Worm (Caenorhabditis elegans): ENCODE data around the gene C31E10.6.

C31E10.6 gene

DNA sequence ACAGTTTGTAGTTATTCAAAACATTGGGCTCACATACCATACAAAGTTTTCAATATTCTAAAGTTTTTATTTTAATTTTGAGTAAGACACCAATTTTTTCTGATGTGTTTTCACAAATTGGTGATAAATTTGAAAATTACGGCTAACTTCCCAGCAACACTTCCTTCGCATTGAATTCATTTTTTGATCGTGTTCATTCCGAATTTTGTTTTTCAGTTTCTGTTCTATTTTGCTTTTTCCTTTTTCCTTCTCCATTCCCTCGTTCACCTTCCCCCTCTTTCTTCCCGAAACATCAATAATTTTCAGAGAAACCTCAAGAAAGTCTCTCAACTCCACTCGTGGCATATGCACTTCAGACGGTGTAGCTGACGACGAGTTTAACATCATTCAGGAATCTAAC lies 47.3 kb upstream of the C31E10.6 start, which contains the start of gene alg-1:
Gene alg-1, plus strand, starts transcription at position 301 of the 400 bp plus-strand sequence.
- no peak for TF ChIP-seq akir-1 (GFP tag; optimal IDR thresholded peaks at IDR 0.05)
- TF ChIP-seq D2030.7 (GFP tag; IDR thresholded peaks at IDR 0.05) = no peak

DNA sequence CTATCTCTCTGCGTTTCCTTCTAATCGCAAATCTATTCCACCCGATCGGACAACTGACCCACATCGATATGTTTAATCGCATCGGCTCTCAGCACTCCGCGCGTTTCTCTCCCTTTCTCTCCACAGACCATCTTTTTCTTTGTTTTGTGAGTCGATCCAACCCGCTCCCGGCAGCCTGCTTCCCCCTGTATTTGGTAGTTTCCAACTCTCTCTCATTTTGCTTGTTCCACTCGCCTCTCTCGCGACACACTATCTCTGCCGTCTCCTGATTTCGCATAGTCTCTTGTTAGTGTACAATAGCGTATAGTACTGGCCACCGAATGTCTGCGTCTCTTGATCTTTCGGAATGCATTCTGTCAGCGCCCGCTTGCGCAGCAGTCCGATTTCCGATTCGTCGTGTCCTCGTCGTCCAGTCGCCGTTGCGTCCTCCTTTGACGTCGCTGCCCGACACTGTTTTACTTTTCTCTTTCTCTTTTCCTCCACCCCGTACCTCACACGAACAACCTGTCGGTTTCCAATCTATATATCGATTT lies 45.5 kb upstream of the C31E10.6 start:
- no peak for TF ChIP-seq mes-4 (tag; optimal IDR thresholded peaks at IDR 0.05)
- TF ChIP-seq lsl-1 (GFP tag; optimal IDR thresholded peaks at IDR 0.05) = no peak
- TF ChIP-seq zim-3 (tag; optimal IDR thresholded peaks at IDR 0.05) = no peak
- peak; percentile 60 for TF ChIP-seq ztf-26 (tag; optimal IDR thresholded peaks at IDR 0.05)
- TF ChIP-seq mcd-1 (GFP tag; IDR thresholded peaks at IDR 0.05) = peak; percentile 29
- TF ChIP-seq gei-17 (GFP tag; optimal IDR thresholded peaks at IDR 0.05) = peak; percentile 5
- TF ChIP-seq ceh-27 (GFP tag; optimal IDR thresholded peaks at IDR 0.05) = peak; percentile 24
- TF ChIP-seq F22D6.2 (tag; optimal IDR thresholded peaks at IDR 0.05) = no peak
- no peak for TF ChIP-seq ama-1 (optimal IDR thresholded peaks at IDR 0.05)
- no peak for TF ChIP-seq ama-1 (GFP tag; optimal IDR thresholded peaks at IDR 0.05)
- TF ChIP-seq cebp-2 (GFP tag; IDR thresholded peaks at IDR 0.05) = no peak
- TF ChIP-seq snpc-4 (GFP tag; optimal IDR thresholded peaks at IDR 0.05) = no peak
- TF ChIP-seq snpc-4 (tag; optimal IDR thresholded peaks at IDR 0.05) = peak in 1 of 4 experiments; percentile 34
- TF ChIP-seq F49E8.2 (tag; optimal IDR thresholded peaks at IDR 0.05; ENCODE audit: insufficient read depth) = no peak
- peak; percentile 7 for TF ChIP-seq unc-62 (GFP tag; optimal IDR thresholded peaks at IDR 0.05)
- TF ChIP-seq F33H1.4 (GFP tag; IDR thresholded peaks at IDR 0.05) = no peak
- peak; percentile 56 for TF ChIP-seq nhr-80 (tag; optimal IDR thresholded peaks at IDR 0.05)
- no peak for TF ChIP-seq efl-1 (GFP tag; optimal IDR thresholded peaks at IDR 0.05)
- 0 out of 2 replicates have a peak, but pooled peaks have one; percentile 46 for TF ChIP-seq dox-1 (GFP tag; IDR thresholded peaks at IDR 0.05)
- no peak for TF ChIP-seq let-526 (GFP tag; IDR thresholded peaks at IDR 0.05)
- TF ChIP-seq K12H6.12 (tag; optimal IDR thresholded peaks at IDR 0.05) = no peak
- peak; percentile 54 for TF ChIP-seq lin-40 (tag; optimal IDR thresholded peaks at IDR 0.05)
- TF ChIP-seq madf-10 (tag; optimal IDR thresholded peaks at IDR 0.05) = peak; percentile 9
- no peak for TF ChIP-seq C06A6.2 (GFP tag; conservative IDR thresholded peaks at IDR 0.05)
- TF ChIP-seq lin-35 (GFP tag; optimal IDR thresholded peaks at IDR 0.05) = no peak
- TF ChIP-seq nfya-2 (GFP tag; IDR thresholded peaks at IDR 0.05) = no peak
- no peak for TF ChIP-seq rec-8 (tag; optimal IDR thresholded peaks at IDR 0.05)
- no peak for TF ChIP-seq Y56A3A.18 (GFP tag; IDR thresholded peaks at IDR 0.05)
- no peak for TF ChIP-seq athp-1 (tag; optimal IDR thresholded peaks at IDR 0.05)
- TF ChIP-seq tbp1 (GFP tag; optimal IDR thresholded peaks at IDR 0.05) = peak; percentile 2
- TF ChIP-seq ztf-6 (GFP tag; IDR thresholded peaks at IDR 0.05) = no peak
- no peak for TF ChIP-seq ceh-58 (GFP tag; IDR thresholded peaks at IDR 0.05)
- no peak for TF ChIP-seq dpff-1 (tag; optimal IDR thresholded peaks at IDR 0.05)
- TF ChIP-seq hlh-26 (GFP tag; conservative IDR thresholded peaks at IDR 0.05) = no peak
- TF ChIP-seq ceh-100 (GFP tag; IDR thresholded peaks at IDR 0.05) = no peak
- TF ChIP-seq hmg-1.2 (GFP tag; IDR thresholded peaks at IDR 0.05) = peak; percentile 89
- TF ChIP-seq nhr-179 (tag; optimal IDR thresholded peaks at IDR 0.05) = no peak
- TF ChIP-seq ztf-22 (GFP tag; optimal IDR thresholded peaks at IDR 0.05) = no peak
- TF ChIP-seq repo-1 (tag; optimal IDR thresholded peaks at IDR 0.05) = no peak
- TF ChIP-seq ceh-79 (tag; optimal IDR thresholded peaks at IDR 0.05) = no peak
- no peak for TF ChIP-seq C17E4.6 (GFP tag; IDR thresholded peaks at IDR 0.05)
- no peak for TF ChIP-seq nhr-90 (tag; optimal IDR thresholded peaks at IDR 0.05)
- no peak for TF ChIP-seq ceh-91 (GFP tag; IDR thresholded peaks at IDR 0.05)
- no peak for TF ChIP-seq ets-4 (GFP tag; optimal IDR thresholded peaks at IDR 0.05)
- peak; percentile 42; the same call in 1 of the 2 replicates for TF ChIP-seq rcor-1 (GFP tag; IDR thresholded peaks at IDR 0.05)
- no peak for TF ChIP-seq rpc-1 (optimal IDR thresholded peaks at IDR 0.05)
- no peak for TF ChIP-seq rpc-1 (tag; optimal IDR thresholded peaks at IDR 0.05)

Measured in whole organism, young adult.